Worm (Caenorhabditis elegans) whole organism, young adult: ENCODE data around the gene lro-1.
A peak's percentile ranks its signal among the peaks of the same experiment; 100 is the strongest.

Experiments
- B0019.2 ChIP-seq: fragments of 200-800 bp; sonication (Bioruptor generic); conservative IDR thresholded peaks from 2 replicates; pipeline ENCODE4 v1.3.6; 2022; ENCODE audit warnings: missing genetic modification reagents, missing genetic modification characterization, missing compliant biosample characterization
- B0261.1 ChIP-seq: sonication (generic microtip); optimal IDR thresholded peaks from 2 replicates; lab custom pipeline; 2016; ENCODE audit warnings: mild to moderate bottlenecking, missing genetic modification characterization, moderate library complexity, missing compliant biosample characterization
- F49E8.2 ChIP-seq: sonication (generic microtip); optimal IDR thresholded peaks from 3 replicates; lab custom pipeline; 2017; ENCODE audit warnings: missing genetic modification characterization, mild to moderate bottlenecking, missing compliant biosample characterization, antibody characterized with exemption, moderate library complexity; ENCODE audit not compliant: insufficient read depth
- F52B5.7 ChIP-seq: sonication (generic microtip); optimal IDR thresholded peaks from 2 replicates; lab custom pipeline; 2016; ENCODE audit warnings: mild to moderate bottlenecking, missing genetic modification characterization, missing compliant biosample characterization
- F55B11.4 ChIP-seq: sonication (generic microtip); optimal IDR thresholded peaks from 2 replicates; lab custom pipeline; 2016; ENCODE audit warnings: missing compliant biosample characterization, missing genetic modification characterization, borderline replicate concordance; ENCODE audit not compliant: insufficient read depth
- F57A8.1 ChIP-seq: fragments of 200-800 bp; sonication (Bioruptor generic); optimal IDR thresholded peaks from 2 replicates; lab custom pipeline; 2018; ENCODE audit warnings: mild to moderate bottlenecking, missing genetic modification characterization, moderate library complexity, missing compliant biosample characterization
- F57C9.4 ChIP-seq: sonication (generic microtip); optimal IDR thresholded peaks from 2 replicates; lab custom pipeline; 2017; ENCODE audit warnings: mild to moderate bottlenecking, missing genetic modification characterization, missing compliant biosample characterization
- K11D2.4 ChIP-seq: fragments of 200-800 bp; sonication (Bioruptor generic); IDR thresholded peaks from 2 replicates; pipeline ENCODE4 v1.3.6; 2022; ENCODE audit warnings: missing genetic modification reagents, missing genetic modification characterization, missing compliant biosample characterization
- T07F8.4 ChIP-seq: sonication (generic microtip); optimal IDR thresholded peaks from 2 replicates; lab custom pipeline; 2016; ENCODE audit warnings: mild to moderate bottlenecking, missing genetic modification characterization, moderate library complexity, missing compliant biosample characterization
- T26A5.8 ChIP-seq: sonication (generic microtip); optimal IDR thresholded peaks from 2 replicates; lab custom pipeline; 2016; ENCODE audit warnings: missing genetic modification characterization, missing compliant biosample characterization
- aptf-3 ChIP-seq: fragments of 200-800 bp; sonication (Bioruptor generic); IDR thresholded peaks from 2 replicates; pipeline ENCODE4 v1.3.6; 2022; ENCODE audit warnings: missing genetic modification characterization, missing compliant biosample characterization
- athp-1 ChIP-seq: sonication (generic microtip); optimal IDR thresholded peaks from 2 replicates; lab custom pipeline; 2017; ENCODE audit warnings: mild to moderate bottlenecking, missing genetic modification characterization, missing compliant biosample characterization
- attf-5 ChIP-seq: fragments of 200-800 bp; sonication (Bioruptor generic); optimal IDR thresholded peaks from 2 replicates; lab custom pipeline; 2018; ENCODE audit warnings: mild to moderate bottlenecking, missing genetic modification characterization, missing compliant biosample characterization
- ccch-3 ChIP-seq: fragments of 200-800 bp; sonication (Bioruptor generic); optimal IDR thresholded peaks from 2 replicates; lab custom pipeline; 2018; ENCODE audit warnings: mild to moderate bottlenecking, missing genetic modification characterization, missing compliant biosample characterization
- cebp-1 ChIP-seq, 2 experiments: fragments of 200-800 bp in 1 of 2; sonication (Bioruptor generic) in 1 of 2; sonication (generic microtip) in 1 of 2; IDR thresholded peaks in 1 of 2; optimal IDR thresholded peaks in 1 of 2; 2 replicates each; pipeline versions ENCODE4 v1.3.6 to Lab custom; 2017 to 2022; ENCODE audit warnings: missing compliant biosample characterization in 2 of 2, missing genetic modification characterization in 2 of 2, mild to moderate bottlenecking in 1 of 2, missing genetic modification reagents in 1 of 2, moderate library complexity in 1 of 2
- ceh-40 ChIP-seq: fragments of 200-800 bp; sonication (Bioruptor generic); IDR thresholded peaks from 2 replicates; pipeline ENCODE4 v1.3.6; 2022; ENCODE audit warnings: missing genetic modification characterization, missing compliant biosample characterization
- ceh-58 ChIP-seq: fragments of 200-800 bp; sonication (Bioruptor generic); IDR thresholded peaks from 2 replicates; pipeline ENCODE4 v1.3.6; 2022; ENCODE audit warnings: missing genetic modification characterization, missing compliant biosample characterization
- ceh-79 ChIP-seq: sonication (generic microtip); optimal IDR thresholded peaks from 2 replicates; lab custom pipeline; 2017; ENCODE audit warnings: mild to moderate bottlenecking, missing genetic modification characterization, missing compliant biosample characterization
- egl-18 ChIP-seq: fragments of 200-800 bp; sonication (Bioruptor generic); IDR thresholded peaks from 2 replicates; pipeline ENCODE4 v1.3.6; 2022; ENCODE audit warnings: missing genetic modification reagents, missing genetic modification characterization, missing compliant biosample characterization
- egrh-3 ChIP-seq: fragments of 200-800 bp; sonication (Bioruptor generic); IDR thresholded peaks from 2 replicates; pipeline ENCODE4 v1.3.6; 2022; ENCODE audit warnings: missing genetic modification reagents, missing genetic modification characterization, missing compliant biosample characterization
- fkh-3 ChIP-seq: sonication (generic microtip); optimal IDR thresholded peaks from 2 replicates; lab custom pipeline; 2016; ENCODE audit warnings: mild to moderate bottlenecking, missing genetic modification characterization, missing compliant biosample characterization
- lin-35 ChIP-seq, 3 experiments: fragments of 150-350 bp in 2 of 3; sonication (generic microtip) in 1 of 3; optimal IDR thresholded peaks; 2 replicates each; lab custom pipeline; 2014 to 2018; ENCODE audit warnings: missing biosample characterization in 3 of 3, missing genetic modification characterization in 3 of 3, missing genetic modification reagents in 3 of 3
- lsl-1 ChIP-seq: fragments of 200-800 bp; sonication (Bioruptor generic); optimal IDR thresholded peaks from 2 replicates; lab custom pipeline; 2018; ENCODE audit warnings: mild to moderate bottlenecking, missing genetic modification characterization, moderate library complexity, missing compliant biosample characterization
- madf-10 ChIP-seq: sonication (generic microtip); optimal IDR thresholded peaks from 2 replicates; lab custom pipeline; 2016; ENCODE audit warnings: mild to moderate bottlenecking, missing genetic modification characterization, missing compliant biosample characterization
- madf-3 ChIP-seq: fragments of 200-800 bp; sonication (Bioruptor generic); IDR thresholded peaks from 2 replicates; pipeline ENCODE4 v1.3.6; 2022; ENCODE audit warnings: missing genetic modification reagents, missing genetic modification characterization, missing compliant biosample characterization
- madf-6 ChIP-seq: fragments of 200-800 bp; sonication (Bioruptor generic); IDR thresholded peaks from 2 replicates; pipeline ENCODE4 v1.3.6; 2022; ENCODE audit warnings: missing genetic modification reagents, missing genetic modification characterization, missing compliant biosample characterization
- madf-8 ChIP-seq: fragments of 200-800 bp; sonication (Bioruptor generic); conservative IDR thresholded peaks from 2 replicates; pipeline ENCODE4 v1.3.6; 2022; ENCODE audit warnings: missing genetic modification reagents, missing genetic modification characterization, missing compliant biosample characterization
- mxl-1 ChIP-seq: sonication (generic microtip); optimal IDR thresholded peaks from 2 replicates; lab custom pipeline; 2016; ENCODE audit warnings: missing genetic modification characterization, missing compliant biosample characterization
- nfyb-1 ChIP-seq: fragments of 200-800 bp; sonication (Bioruptor generic); IDR thresholded peaks from 2 replicates; pipeline ENCODE4 v1.3.6; 2022; ENCODE audit warnings: missing genetic modification reagents, missing genetic modification characterization, missing compliant biosample characterization
- nhr-27 ChIP-seq: fragments of 200-800 bp; sonication (Bioruptor generic); optimal IDR thresholded peaks from 2 replicates; lab custom pipeline; 2018; ENCODE audit warnings: mild to moderate bottlenecking, missing genetic modification characterization, moderate library complexity, missing compliant biosample characterization
- rec-8 ChIP-seq, 2 experiments: sonication (generic microtip); optimal IDR thresholded peaks; 2 replicates each; lab custom pipeline; 2016; ENCODE audit warnings: mild to moderate bottlenecking in 2 of 2, missing genetic modification characterization in 2 of 2, missing genetic modification reagents in 2 of 2, missing genotype in 2 of 2, missing biosample characterization in 1 of 2, missing compliant biosample characterization in 1 of 2, moderate library complexity in 1 of 2
- repo-1 ChIP-seq: sonication (generic microtip); optimal IDR thresholded peaks from 2 replicates; lab custom pipeline; 2017; ENCODE audit warnings: mild to moderate bottlenecking, missing genetic modification characterization, missing compliant biosample characterization
- rpc-1 ChIP-seq, 2 experiments: fragments of 150-350 bp in 1 of 2; sonication (generic microtip) in 1 of 2; optimal IDR thresholded peaks; 2 replicates each; lab custom pipeline; 2014 to 2018; ENCODE audit warnings: missing biosample characterization in 1 of 2, missing genetic modification characterization in 1 of 2, missing genetic modification reagents in 1 of 2, missing genotype in 1 of 2
- unc-62 ChIP-seq: fragments of 150-350 bp; optimal IDR thresholded peaks from 2 replicates; lab custom pipeline; 2014; ENCODE audit warnings: missing biosample characterization, missing genetic modification reagents, missing genetic modification characterization
- xnd-1 ChIP-seq: sonication (generic microtip); optimal IDR thresholded peaks from 2 replicates; lab custom pipeline; 2016; ENCODE audit warnings: missing genotype, missing genetic modification reagents, missing genetic modification characterization, missing compliant biosample characterization
- zfh-2 ChIP-seq: fragments of 200-800 bp; sonication (Bioruptor generic); conservative IDR thresholded peaks from 2 replicates; pipeline ENCODE4 v1.3.6; 2022; ENCODE audit warnings: missing genetic modification reagents, missing genetic modification characterization, missing compliant biosample characterization
- zim-3 ChIP-seq: sonication (generic microtip); optimal IDR thresholded peaks from 2 replicates; lab custom pipeline; 2017; ENCODE audit warnings: mild to moderate bottlenecking, missing genetic modification characterization, moderate library complexity, missing compliant biosample characterization
- ztf-22 ChIP-seq: fragments of 200-800 bp; sonication (Bioruptor generic); optimal IDR thresholded peaks from 2 replicates; lab custom pipeline; 2018; ENCODE audit warnings: mild to moderate bottlenecking, missing genetic modification characterization, moderate library complexity, missing compliant biosample characterization
- ztf-25 ChIP-seq: fragments of 200-800 bp; sonication (Bioruptor generic); IDR thresholded peaks from 2 replicates; pipeline ENCODE4 v1.3.6; 2022; ENCODE audit warnings: missing genetic modification reagents, missing genetic modification characterization, missing compliant biosample characterization
- ztf-26 ChIP-seq: sonication (generic microtip); optimal IDR thresholded peaks from 2 replicates; lab custom pipeline; 2017; ENCODE audit warnings: missing genetic modification characterization, missing compliant biosample characterization
- ztf-3 ChIP-seq: fragments of 200-800 bp; sonication (Bioruptor generic); optimal IDR thresholded peaks from 2 replicates; lab custom pipeline; 2018; ENCODE audit warnings: mild to moderate bottlenecking, missing genetic modification characterization, missing compliant biosample characterization
- ztf-6 ChIP-seq: fragments of 200-800 bp; sonication (Bioruptor generic); IDR thresholded peaks from 2 replicates; pipeline ENCODE4 v1.3.6; 2022; ENCODE audit warnings: missing genetic modification reagents, missing genetic modification characterization, missing compliant biosample characterization

The lro-1 gene

DNA sequence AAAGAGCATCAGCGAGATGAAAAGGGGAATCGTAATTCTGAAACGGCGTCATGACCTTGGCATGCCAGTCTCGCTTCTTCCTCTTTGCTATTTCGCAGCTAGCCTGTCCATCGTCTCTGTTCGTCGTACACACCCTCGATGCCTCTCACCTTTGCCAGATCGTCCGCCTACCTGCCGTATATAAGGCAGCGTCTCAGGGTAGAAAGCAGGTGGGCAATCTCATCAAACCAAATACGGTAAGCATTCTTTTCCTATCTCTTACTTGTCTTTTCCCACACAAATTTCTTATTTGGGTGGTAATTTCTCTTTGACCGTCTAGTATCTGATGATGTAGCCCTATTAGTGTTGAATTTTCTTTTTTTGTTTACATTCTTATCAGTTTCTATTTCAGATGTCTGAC lies 7.7 kb downstream of the lro-1 start, which contains the start of gene col-166:
TSS of gene col-166 (plus strand) at position 392 of the 400 bp plus-strand sequence.
- TF ChIP-seq madf-3 (no peak), repo-1 (tag; lab: Kevin White, UChicago) (no peak), lsl-1 (no peak), B0019.2 (GFP tag; lab: Robert Waterston, UW) (no peak), madf-8 (GFP tag; lab: Robert Waterston, UW) (no peak), K11D2.4 (GFP tag; lab: Robert Waterston, UW) (no peak), nfyb-1 (GFP tag; lab: Robert Waterston, UW) (no peak)
- TF ChIP-seq, all 124 proteins: peak for 0

DNA sequence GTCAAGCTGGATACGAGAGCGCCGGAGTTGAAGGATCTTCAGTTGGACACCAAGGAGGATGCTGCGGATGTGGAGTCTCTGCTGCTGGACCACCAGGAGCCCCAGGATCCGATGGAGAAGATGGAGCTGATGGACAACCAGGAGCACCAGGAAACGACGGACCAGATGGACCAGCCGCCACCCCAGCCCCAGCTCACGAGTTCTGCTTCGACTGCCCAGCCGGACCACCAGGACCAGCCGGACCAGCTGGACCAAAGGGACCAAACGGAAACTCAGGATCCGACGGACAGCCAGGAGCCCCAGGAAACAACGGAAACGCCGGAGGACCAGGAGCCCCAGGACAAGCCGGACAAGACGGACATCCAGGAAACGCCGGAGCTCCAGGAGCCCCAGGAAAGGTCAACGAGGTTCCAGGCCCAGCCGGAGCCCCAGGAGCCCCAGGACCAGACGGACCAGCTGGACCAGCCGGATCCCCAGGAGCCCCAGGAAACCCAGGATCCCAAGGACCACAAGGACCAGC lies 8.4 kb downstream of the lro-1 start:
- TF ChIP-seq egrh-3 (GFP tag; lab: Robert Waterston, UW), result peak; percentile 92
- 0 out of 2 replicates have a peak, but pooled peaks have one; percentile 28 for TF ChIP-seq zfh-2

DNA sequence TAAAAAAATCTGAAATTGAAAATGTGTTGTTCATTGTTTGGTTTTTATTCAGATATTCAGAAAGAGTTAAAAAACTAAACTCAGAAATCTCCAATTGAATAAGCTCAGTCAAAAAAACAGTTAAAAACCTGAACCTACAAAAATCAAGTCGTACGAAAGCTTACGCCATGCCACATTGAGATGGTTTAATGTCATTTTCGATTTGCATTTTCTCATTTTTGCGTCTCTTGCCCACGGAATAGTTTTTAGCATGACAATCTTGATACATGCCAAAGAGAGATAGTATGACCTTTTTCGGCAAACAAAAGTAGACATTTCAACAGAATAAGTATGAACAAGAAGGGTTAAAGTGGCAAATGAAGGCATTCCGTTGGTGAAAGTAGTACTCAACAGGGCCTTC lies 9.1 kb downstream of the lro-1 start:
- TF ChIP-seq B0261.1 (tag; lab: Kevin White, UChicago), result no peak
- TF ChIP-seq ccch-3, result no peak
- no peak for TF ChIP-seq F52B5.7 (tag; lab: Kevin White, UChicago)
- no peak for TF ChIP-seq nhr-27 (tag; lab: Kevin White, UChicago)
- TF ChIP-seq attf-5 (GFP tag; lab: Kevin White, UChicago), result no peak
- TF ChIP-seq rec-8 (tag; optimal IDR thresholded peaks at IDR 0.05; lab: Kevin White, UChicago), result no peak
- no peak for TF ChIP-seq egl-18
- TF ChIP-seq, all 124 proteins: peak for 0

DNA sequence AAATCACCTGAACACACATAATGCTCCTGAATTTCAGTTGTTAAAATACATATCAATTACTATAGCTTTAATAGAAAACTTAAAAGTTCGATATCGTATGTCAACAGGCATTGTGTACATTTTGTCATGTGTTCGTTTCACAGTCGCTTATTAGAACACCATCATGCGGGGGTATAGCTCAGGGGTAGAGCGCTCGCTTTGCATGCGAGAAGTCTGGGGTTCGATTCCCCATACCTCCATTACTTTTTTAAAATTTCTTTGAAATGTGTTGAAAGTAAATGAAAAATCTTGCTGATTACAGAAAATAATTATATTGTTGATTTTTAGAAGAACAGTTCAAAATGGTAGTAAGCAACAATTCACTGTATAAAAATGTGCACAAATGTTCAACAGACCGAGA lies 14.3 kb downstream of the lro-1 start:
- TF ChIP-seq rpc-1 (optimal IDR thresholded peaks at IDR 0.05; lab: Kevin White, UChicago), result peak; percentile 97
- TF ChIP-seq rpc-1 (tag; optimal IDR thresholded peaks at IDR 0.05; lab: Kevin White, UChicago), result peak; percentile 100
- peak; percentile 44 for TF ChIP-seq T07F8.4 (tag; lab: Kevin White, UChicago)
- peak; percentile 94 for TF ChIP-seq ztf-25 (GFP tag; lab: Robert Waterston, UW)
- peak; percentile 66 for TF ChIP-seq fkh-3 (tag; lab: Kevin White, UChicago)
- TF ChIP-seq ceh-79 (tag; lab: Kevin White, UChicago), result no peak
- TF ChIP-seq madf-6, result peak; percentile 58
- peak; percentile 72 for TF ChIP-seq madf-10
- TF ChIP-seq ztf-6 (GFP tag; lab: Robert Waterston, UW), result no peak
- 0 out of 2 replicates have a peak, but pooled peaks have one; percentile 81 for TF ChIP-seq ceh-40 (GFP tag; lab: Robert Waterston, UW)
- peak; percentile 69 for TF ChIP-seq F52B5.7 (tag; lab: Kevin White, UChicago)
- TF ChIP-seq F57C9.4 (tag; lab: Kevin White, UChicago), result no peak
- no peak for TF ChIP-seq unc-62
- peak; percentile 54 for TF ChIP-seq T26A5.8
- peak; percentile 71 for TF ChIP-seq F57A8.1 (GFP tag; lab: Kevin White, UChicago)
- TF ChIP-seq rec-8 (tag; optimal IDR thresholded peaks at IDR 0.05; lab: Kevin White, UChicago), result peak; percentile 61 to 72
- TF ChIP-seq zim-3 (tag; lab: Kevin White, UChicago), result peak; percentile 19
- TF ChIP-seq F55B11.4 (tag; lab: Kevin White, UChicago), result no peak
- TF ChIP-seq cebp-1 (GFP tag; IDR thresholded peaks at IDR 0.05; lab: Robert Waterston, UW), result no peak
- TF ChIP-seq cebp-1 (tag; optimal IDR thresholded peaks at IDR 0.05; lab: Kevin White, UChicago), result no peak
- peak; percentile 14 for TF ChIP-seq ztf-26
- TF ChIP-seq xnd-1, result no peak
- 0 out of 2 replicates have a peak, but pooled peaks have one; percentile 24 for TF ChIP-seq aptf-3 (GFP tag; lab: Robert Waterston, UW)
- TF ChIP-seq F49E8.2 (tag; lab: Kevin White, UChicago), result peak; percentile 27
- TF ChIP-seq lin-35 (GFP tag; optimal IDR thresholded peaks at IDR 0.05; lab: Kevin White, UChicago), result peak in 1 of 3 experiments; percentile 46
- TF ChIP-seq ztf-3 (GFP tag; lab: Kevin White, UChicago), result no peak
- TF ChIP-seq B0019.2 (GFP tag; lab: Robert Waterston, UW), result no peak
- peak; percentile 90 for TF ChIP-seq mxl-1 (tag; lab: Kevin White, UChicago)
- TF ChIP-seq ceh-58 (GFP tag; lab: Robert Waterston, UW), result no peak
- peak; percentile 82 for TF ChIP-seq B0261.1 (tag; lab: Kevin White, UChicago)
- TF ChIP-seq ztf-22 (GFP tag; lab: Kevin White, UChicago), result no peak
- TF ChIP-seq K11D2.4 (GFP tag; lab: Robert Waterston, UW), result no peak
- TF ChIP-seq athp-1 (tag; lab: Kevin White, UChicago), result peak; percentile 45
